Worm (Caenorhabditis elegans) whole organism, L4 larva: ENCODE data around the gene nprl-3.
A peak's percentile ranks its signal among the peaks of the same experiment; 100 is the strongest.

Experiments used
- F44E2.7 ChIP-seq: fragments of 200-800 bp; sonication (Bioruptor generic); IDR thresholded peaks from 2 replicates; pipeline ENCODE4 v2.1.2; 2022; ENCODE audit warnings: missing genetic modification characterization, missing compliant biosample characterization
- F49E8.2 ChIP-seq: sonication (generic microtip); optimal IDR thresholded peaks from 2 replicates; lab custom pipeline; 2016; ENCODE audit warnings: missing compliant biosample characterization, mild to moderate bottlenecking, missing genetic modification characterization, borderline replicate concordance
- R02D3.7 ChIP-seq: fragments of 150-350 bp; sonication (generic microtip); optimal IDR thresholded peaks from 3 replicates; lab custom pipeline; 2014; ENCODE audit warnings: missing biosample characterization, missing genetic modification characterization
- Y75B8A.6 ChIP-seq: fragments of 200-800 bp; sonication (Bioruptor generic); IDR thresholded peaks from 2 replicates; pipeline ENCODE4 v1.3.6; 2022; ENCODE audit warnings: missing genetic modification reagents, missing genetic modification characterization, missing compliant biosample characterization
- ZK546.5 ChIP-seq, 2 experiments: sonication (generic microtip); optimal IDR thresholded peaks; 2 replicates each; lab custom pipeline; 2017; ENCODE audit warnings: missing biosample characterization in 2 of 2, missing genetic modification characterization in 2 of 2
- aly-2 ChIP-seq: sonication (generic microtip); optimal IDR thresholded peaks from 2 replicates; lab custom pipeline; 2018; ENCODE audit warnings: missing biosample characterization, missing genetic modification characterization
- ama-1 ChIP-seq: fragments of 150-350 bp; optimal IDR thresholded peaks from 2 replicates; lab custom pipeline; 2014; ENCODE audit warnings: inconsistent platforms, mixed read lengths
- attf-4 ChIP-seq: sonication (generic microtip); optimal IDR thresholded peaks from 3 replicates; lab custom pipeline; 2017; ENCODE audit warnings: missing biosample characterization, missing genetic modification characterization
- ceh-20 ChIP-seq: fragments of 200-800 bp; sonication (Bioruptor generic); IDR thresholded peaks from 2 replicates; pipeline ENCODE4 v1.3.6; 2022; ENCODE audit warnings: missing genetic modification reagents, missing genetic modification characterization, missing compliant biosample characterization
- ceh-32 ChIP-seq: sonication (generic microtip); optimal IDR thresholded peaks from 2 replicates; lab custom pipeline; 2016; ENCODE audit warnings: mild to moderate bottlenecking, missing genetic modification characterization, missing compliant biosample characterization; ENCODE audit not compliant: poor library complexity
- ceh-44 ChIP-seq: fragments of 200-800 bp; sonication (Bioruptor generic); IDR thresholded peaks from 2 replicates; pipeline ENCODE4 v1.3.6; 2022; ENCODE audit warnings: missing genetic modification reagents, missing genetic modification characterization, missing compliant biosample characterization
- cey-2 ChIP-seq: sonication (generic microtip); optimal IDR thresholded peaks from 3 replicates; lab custom pipeline; 2017; ENCODE audit warnings: missing genetic modification characterization, mild to moderate bottlenecking, missing compliant biosample characterization, antibody characterized with exemption, borderline replicate concordance; ENCODE audit not compliant: insufficient read depth
- daf-16 ChIP-seq, 3 experiments: sonication (generic microtip); optimal IDR thresholded peaks; 2 replicates each; lab custom pipeline; 2016 to 2017; ENCODE audit warnings: missing genetic modification characterization in 3 of 3, missing genetic modification reagents in 3 of 3, mild to moderate bottlenecking in 2 of 3, missing compliant biosample characterization in 2 of 3, missing biosample characterization in 1 of 3, moderate library complexity in 1 of 3
- daf-19 ChIP-seq: fragments of 200-800 bp; sonication (Bioruptor generic); conservative IDR thresholded peaks from 2 replicates; pipeline ENCODE4 v1.3.6; 2022; ENCODE audit warnings: missing genetic modification characterization, missing compliant biosample characterization
- dmd-6 ChIP-seq: fragments of 200-800 bp; sonication (Bioruptor generic); IDR thresholded peaks from 2 replicates; pipeline ENCODE4 v1.3.6; 2022; ENCODE audit warnings: missing genetic modification reagents, missing genetic modification characterization, missing compliant biosample characterization
- dmd-9 ChIP-seq: fragments of 200-800 bp; sonication (Bioruptor generic); IDR thresholded peaks from 2 replicates; pipeline ENCODE4 v1.3.6; 2022; ENCODE audit warnings: missing genetic modification reagents, missing genetic modification characterization, missing compliant biosample characterization
- dve-1 ChIP-seq: sonication (generic microtip); optimal IDR thresholded peaks from 2 replicates; lab custom pipeline; 2017; ENCODE audit warnings: antibody characterized with exemption, mild to moderate bottlenecking, missing genetic modification characterization, missing compliant biosample characterization; ENCODE audit not compliant: insufficient read depth
- egl-27 ChIP-seq: sonication (generic microtip); optimal IDR thresholded peaks from 3 replicates; lab custom pipeline; 2017; ENCODE audit warnings: missing biosample characterization, missing genetic modification reagents, missing genetic modification characterization
- hlh-11 ChIP-seq: fragments of 200-800 bp; sonication (Bioruptor generic); optimal IDR thresholded peaks from 2 replicates; lab custom pipeline; 2018; ENCODE audit warnings: mild to moderate bottlenecking, missing genetic modification characterization, missing compliant biosample characterization
- hlh-30 ChIP-seq: sonication (generic microtip); optimal IDR thresholded peaks from 2 replicates; lab custom pipeline; 2017; ENCODE audit warnings: antibody characterized with exemption, mild to moderate bottlenecking, missing genetic modification characterization, missing compliant biosample characterization; ENCODE audit not compliant: insufficient read depth
- hmg-1.1 ChIP-seq: fragments of 200-800 bp; sonication (Bioruptor generic); IDR thresholded peaks from 2 replicates; pipeline ENCODE4 v1.3.6; 2022; ENCODE audit warnings: missing genetic modification reagents, missing genetic modification characterization, missing compliant biosample characterization
- lin-1 ChIP-seq: fragments of 200-800 bp; sonication (Bioruptor generic); IDR thresholded peaks from 2 replicates; pipeline ENCODE4 v1.3.6; 2022; ENCODE audit warnings: missing genetic modification reagents, missing genetic modification characterization, missing compliant biosample characterization
- lin-13 ChIP-seq: fragments of 150-350 bp; optimal IDR thresholded peaks from 2 replicates; lab custom pipeline; 2014; ENCODE audit warnings: missing biosample characterization, missing genetic modification reagents, missing genetic modification characterization
- lin-29 ChIP-seq: fragments of 200-800 bp; sonication (Bioruptor generic); IDR thresholded peaks from 2 replicates; pipeline ENCODE4 v1.3.6; 2022; ENCODE audit warnings: missing genetic modification reagents, missing genetic modification characterization, missing compliant biosample characterization
- lin-38 ChIP-seq: fragments of 200-800 bp; sonication (Bioruptor generic); IDR thresholded peaks from 2 replicates; pipeline ENCODE4 v1.3.6; 2022; ENCODE audit warnings: missing genetic modification reagents, missing genetic modification characterization, missing compliant biosample characterization
- madf-5 ChIP-seq, 2 experiments: fragments of 200-800 bp; sonication (Bioruptor generic); IDR thresholded peaks; 2 replicates each; pipeline ENCODE4 v1.3.6; 2022; ENCODE audit warnings: missing compliant biosample characterization in 2 of 2, missing genetic modification characterization in 2 of 2
- madf-9 ChIP-seq: fragments of 200-800 bp; sonication (Bioruptor generic); conservative IDR thresholded peaks from 2 replicates; pipeline ENCODE4 v1.3.6; 2022; ENCODE audit warnings: missing genetic modification reagents, missing genetic modification characterization, missing compliant biosample characterization
- mdl-1 ChIP-seq, 2 experiments: fragments of 150-350 bp in 1 of 2; sonication (generic microtip) in 1 of 2; optimal IDR thresholded peaks; 2 replicates each; lab custom pipeline; 2014 to 2017; ENCODE audit warnings: missing biosample characterization in 2 of 2, missing genetic modification characterization in 2 of 2
- mep-1 ChIP-seq: fragments of 150-350 bp; sonication (generic microtip); optimal IDR thresholded peaks from 3 replicates; lab custom pipeline; 2014; ENCODE audit warnings: missing biosample characterization, missing genetic modification characterization
- mxl-2 ChIP-seq: fragments of 200-800 bp; sonication (Bioruptor generic); conservative IDR thresholded peaks from 2 replicates; pipeline ENCODE4 v1.3.6; 2022; ENCODE audit warnings: missing genetic modification reagents, missing genetic modification characterization, missing compliant biosample characterization
- mxl-3 ChIP-seq: fragments of 200-800 bp; sonication (Bioruptor generic); optimal IDR thresholded peaks from 2 replicates; lab custom pipeline; 2018; ENCODE audit warnings: mild to moderate bottlenecking, missing genetic modification characterization, missing compliant biosample characterization
- nhr-102 ChIP-seq: sonication (generic microtip); optimal IDR thresholded peaks from 2 replicates; lab custom pipeline; 2016; ENCODE audit warnings: mild to moderate bottlenecking, missing genetic modification characterization, moderate library complexity, missing compliant biosample characterization
- nhr-28 ChIP-seq: fragments of 150-350 bp; optimal IDR thresholded peaks from 2 replicates; lab custom pipeline; 2014; ENCODE audit warnings: missing biosample characterization, missing genetic modification characterization
- nhr-41 ChIP-seq: fragments of 200-800 bp; sonication (Bioruptor generic); IDR thresholded peaks from 2 replicates; pipeline ENCODE4 v1.3.6; 2022; ENCODE audit warnings: missing genetic modification reagents, missing genetic modification characterization, missing compliant biosample characterization
- nhr-48 ChIP-seq: sonication (generic microtip); optimal IDR thresholded peaks from 2 replicates; lab custom pipeline; 2016; ENCODE audit warnings: mild to moderate bottlenecking, missing genetic modification characterization, missing compliant biosample characterization
- nhr-6 ChIP-seq: fragments of 150-350 bp; optimal IDR thresholded peaks from 2 replicates; lab custom pipeline; 2014; ENCODE audit warnings: missing biosample characterization, missing genetic modification characterization
- nhr-77 ChIP-seq: fragments of 150-350 bp; optimal IDR thresholded peaks from 2 replicates; lab custom pipeline; 2014; ENCODE audit warnings: missing biosample characterization, missing genetic modification characterization
- pqm-1 ChIP-seq: sonication (generic microtip); optimal IDR thresholded peaks from 2 replicates; lab custom pipeline; 2017; ENCODE audit warnings: missing biosample characterization, missing genetic modification characterization
- saeg-2 ChIP-seq: fragments of 200-800 bp; sonication (Bioruptor generic); IDR thresholded peaks from 2 replicates; pipeline ENCODE4 v1.3.6; 2022; ENCODE audit warnings: missing genetic modification reagents, missing genetic modification characterization, missing compliant biosample characterization
- set-16 ChIP-seq: fragments of 200-800 bp; sonication (Bioruptor generic); IDR thresholded peaks from 2 replicates; pipeline ENCODE4 v1.3.6; 2022; ENCODE audit warnings: missing genetic modification reagents, missing genetic modification characterization, missing compliant biosample characterization
- skn-1 ChIP-seq: fragments of 150-350 bp; optimal IDR thresholded peaks from 2 replicates; lab custom pipeline; 2014; ENCODE audit warnings: missing biosample characterization, missing genetic modification characterization
- snpc-1.2 ChIP-seq: fragments of 200-800 bp; sonication (Bioruptor generic); IDR thresholded peaks from 2 replicates; pipeline ENCODE4 v1.3.6; 2022; ENCODE audit warnings: missing genetic modification reagents, missing genetic modification characterization, missing compliant biosample characterization
- snpc-4 ChIP-seq: fragments of 150-350 bp; optimal IDR thresholded peaks from 2 replicates; lab custom pipeline; 2014; ENCODE audit warnings: missing biosample characterization, missing genetic modification characterization
- tag-97 ChIP-seq: fragments of 200-800 bp; sonication (Bioruptor generic); IDR thresholded peaks from 2 replicates; pipeline ENCODE4 v1.3.6; 2022; ENCODE audit warnings: missing genetic modification characterization, missing compliant biosample characterization
- unc-130 ChIP-seq: sonication (generic microtip); optimal IDR thresholded peaks from 2 replicates; lab custom pipeline; 2016; ENCODE audit warnings: missing genetic modification reagents, missing genetic modification characterization, missing compliant biosample characterization
- zfp-2 ChIP-seq: sonication (generic microtip); optimal IDR thresholded peaks from 2 replicates; lab custom pipeline; 2016; ENCODE audit warnings: mild to moderate bottlenecking, missing genetic modification characterization, missing compliant biosample characterization
- zip-11 ChIP-seq: fragments of 200-800 bp; sonication (Bioruptor generic); IDR thresholded peaks from 2 replicates; pipeline ENCODE4 v1.3.6; 2022; ENCODE audit warnings: missing genetic modification characterization, missing compliant biosample characterization

The nprl-3 gene

ce11 chrIV:8297192-8297591 is at the start of gene nprl-3:
Gene nprl-3 (plus strand): TSS chrIV:8297492.
- TF ChIP-seq egl-27 (tag; lab: Kevin White, UChicago) (no peak), lin-13 (GFP tag; lab: Kevin White, UChicago) (no peak), daf-19 (no peak), lin-29 (GFP tag; lab: Robert Waterston, UW) (no peak), ZK546.5 (tag; optimal IDR thresholded peaks at IDR 0.05; lab: Kevin White, UChicago) (no peak), nhr-6 (tag; lab: Kevin White, UChicago) (no peak), mdl-1 (tag; optimal IDR thresholded peaks at IDR 0.05; lab: Kevin White, UChicago) (no peak), snpc-4 (no peak), unc-130 (GFP tag; lab: Kevin White, UChicago) (no peak), nhr-48 (tag; lab: Kevin White, UChicago) (no peak), dmd-9 (no peak), hlh-30 (no peak)

- TF ChIP-seq R02D3.7 (tag; lab: Kevin White, UChicago): no peak
- peak; percentile 21 for TF ChIP-seq hlh-11 (tag; lab: Kevin White, UChicago)
- peak; percentile 6 for TF ChIP-seq nhr-77
- TF ChIP-seq pqm-1 (tag; lab: Kevin White, UChicago): peak; percentile 29
- no peak for TF ChIP-seq nhr-41
- TF ChIP-seq mdl-1 (tag; optimal IDR thresholded peaks at IDR 0.05; lab: Kevin White, UChicago): peak in 1 of 2 experiments; percentile 45
- peak; percentile 26 for TF ChIP-seq mep-1 (tag; lab: Kevin White, UChicago)
- TF ChIP-seq nhr-28: peak; percentile 38
- TF ChIP-seq zip-11: no peak
- TF ChIP-seq F44E2.7: no peak
- peak; percentile 69 for TF ChIP-seq dve-1 (tag; lab: Kevin White, UChicago)
- TF ChIP-seq dmd-6 (GFP tag; lab: Robert Waterston, UW): peak; percentile 75
- TF ChIP-seq, all 104 proteins: peak for 8
These were observed 45.9 kb upstream of the nprl-3 start for ce11 chrIV:8251346-8251745.

ce11 chrIV:8252856-8253255 is 44.4 kb upstream of the nprl-3 start:
- TF ChIP-seq saeg-2 (GFP tag; lab: Robert Waterston, UW): 0 out of 2 replicates have a peak, but pooled peaks have one; percentile 54
- peak; percentile 56 for TF ChIP-seq zfp-2
- peak; percentile 93; the same call in 1 of the 2 replicates for TF ChIP-seq snpc-1.2
- peak; percentile 78 for TF ChIP-seq dmd-6 (GFP tag; lab: Robert Waterston, UW)
- TF ChIP-seq mdl-1 (tag; optimal IDR thresholded peaks at IDR 0.05; lab: Kevin White, UChicago): peak; percentile 1 to 71
- TF ChIP-seq ama-1 (lab: Kevin White, UChicago): no peak
- peak; percentile 84 for TF ChIP-seq nhr-102 (tag; lab: Kevin White, UChicago)
- TF ChIP-seq lin-38 (GFP tag; lab: Robert Waterston, UW): peak; percentile 83
- TF ChIP-seq aly-2 (tag; lab: Kevin White, UChicago): no peak
- TF ChIP-seq lin-29 (GFP tag; lab: Robert Waterston, UW): no peak
- TF ChIP-seq lin-13 (GFP tag; lab: Kevin White, UChicago): peak; percentile 79
- no peak for TF ChIP-seq ceh-32 (tag; lab: Kevin White, UChicago)
- TF ChIP-seq F49E8.2 (tag; lab: Kevin White, UChicago): peak; percentile 74
- TF ChIP-seq hmg-1.1 (GFP tag; lab: Robert Waterston, UW): peak; percentile 86
- TF ChIP-seq skn-1 (tag; lab: Kevin White, UChicago): no peak
- peak; percentile 83; the same call in 1 of the 2 replicates for TF ChIP-seq lin-1 (GFP tag; lab: Robert Waterston, UW)
- TF ChIP-seq madf-9: peak; percentile 60; the same call in 1 of the 2 replicates
- peak; percentile 37 to 90 for TF ChIP-seq daf-16 (GFP tag; optimal IDR thresholded peaks at IDR 0.05; lab: Kevin White, UChicago)
- peak; percentile 76 for TF ChIP-seq daf-16 (tag; optimal IDR thresholded peaks at IDR 0.05; lab: Kevin White, UChicago)
- peak; percentile 64 for TF ChIP-seq mxl-3 (GFP tag; lab: Kevin White, UChicago)
- no peak for TF ChIP-seq tag-97 (GFP tag; lab: Robert Waterston, UW)
- TF ChIP-seq attf-4 (tag; lab: Kevin White, UChicago): no peak
- no peak for TF ChIP-seq ceh-44
- no peak for TF ChIP-seq Y75B8A.6 (GFP tag; lab: Robert Waterston, UW)
- peak; percentile 96 for TF ChIP-seq F44E2.7
- peak; percentile 81; the same call in 1 of the 2 replicates for TF ChIP-seq ceh-20 (GFP tag; lab: Robert Waterston, UW)
- TF ChIP-seq cey-2: no peak
- TF ChIP-seq mxl-2 (GFP tag; lab: Robert Waterston, UW): peak; percentile 72
- no peak for TF ChIP-seq set-16 (GFP tag; lab: Robert Waterston, UW)
- TF ChIP-seq nhr-28: peak; percentile 24
- TF ChIP-seq madf-5 (GFP tag; IDR thresholded peaks at IDR 0.05; lab: Robert Waterston, UW): peak; percentile 77 to 81; a peak in 2 of 4 replicates
